Worm (Caenorhabditis elegans) whole organism, late embryonic: Measurements from ENCODE around the gene ins-20.

Experiments
- C08G9.2 ChIP-seq: sonication (generic microtip); optimal IDR thresholded peaks from 2 replicates; lab custom pipeline; 2016; ENCODE audit warnings: mild to moderate bottlenecking, missing genetic modification characterization, moderate library complexity, missing compliant biosample characterization
- F13H6.1 ChIP-seq: sonication (generic microtip); optimal IDR thresholded peaks from 2 replicates; lab custom pipeline; 2016; ENCODE audit warnings: missing genetic modification characterization, missing compliant biosample characterization
- K02D7.2 ChIP-seq: sonication (generic microtip); optimal IDR thresholded peaks from 2 replicates; lab custom pipeline; 2017; ENCODE audit warnings: mild to moderate bottlenecking, missing genetic modification characterization, missing compliant biosample characterization
- K09A11.1 ChIP-seq: sonication (generic microtip); optimal IDR thresholded peaks from 2 replicates; lab custom pipeline; 2017; ENCODE audit warnings: antibody characterized with exemption, mild to moderate bottlenecking, missing genetic modification characterization, missing compliant biosample characterization; ENCODE audit not compliant: insufficient read depth
- T23F11.4 ChIP-seq: fragments of 200-800 bp; sonication (Bioruptor generic); optimal IDR thresholded peaks from 2 replicates; lab custom pipeline; 2018; ENCODE audit warnings: mild to moderate bottlenecking, missing genetic modification characterization, missing compliant biosample characterization
- ama-1 ChIP-seq: fragments of 150-350 bp; optimal IDR thresholded peaks from 2 replicates; lab custom pipeline; 2014
- ceh-14 ChIP-seq: sonication (generic microtip); optimal IDR thresholded peaks from 2 replicates; lab custom pipeline; 2016; ENCODE audit warnings: missing genotype, missing genetic modification characterization, missing compliant biosample characterization
- ceh-18 ChIP-seq: sonication (generic microtip); optimal IDR thresholded peaks from 2 replicates; lab custom pipeline; 2016; ENCODE audit warnings: missing genetic modification characterization, missing compliant biosample characterization
- ceh-19 ChIP-seq: fragments of 200-800 bp; sonication (Bioruptor generic); optimal IDR thresholded peaks from 2 replicates; lab custom pipeline; 2018; ENCODE audit warnings: mild to moderate bottlenecking, missing genetic modification characterization, missing compliant biosample characterization
- ceh-22 ChIP-seq: sonication (generic microtip); optimal IDR thresholded peaks from 2 replicates; lab custom pipeline; 2017; ENCODE audit warnings: missing biosample characterization, missing genetic modification characterization
- ceh-24 ChIP-seq: sonication (generic microtip); optimal IDR thresholded peaks from 2 replicates; lab custom pipeline; 2016; ENCODE audit warnings: mild to moderate bottlenecking, missing genetic modification characterization, missing compliant biosample characterization
- ceh-30 ChIP-seq: fragments of 150-350 bp; optimal IDR thresholded peaks from 2 replicates; lab custom pipeline; 2014; ENCODE audit warnings: missing biosample characterization, missing genetic modification characterization
- ceh-31 ChIP-seq: sonication (generic microtip); optimal IDR thresholded peaks from 2 replicates; lab custom pipeline; 2016; ENCODE audit warnings: missing genetic modification characterization, missing compliant biosample characterization
- ceh-9 ChIP-seq: sonication (generic microtip); optimal IDR thresholded peaks from 2 replicates; lab custom pipeline; 2016; ENCODE audit warnings: mild to moderate bottlenecking, missing genetic modification characterization, inconsistent platforms, missing compliant biosample characterization
- dmd-4 ChIP-seq: sonication (generic microtip); optimal IDR thresholded peaks from 2 replicates; lab custom pipeline; 2016; ENCODE audit warnings: borderline replicate concordance, missing genetic modification characterization, missing compliant biosample characterization
- dve-1 ChIP-seq: sonication (generic microtip); optimal IDR thresholded peaks from 2 replicates; lab custom pipeline; 2017; ENCODE audit warnings: antibody characterized with exemption, mild to moderate bottlenecking, missing genetic modification characterization, missing compliant biosample characterization
- elt-2 ChIP-seq: sonication (generic microtip); optimal IDR thresholded peaks from 2 replicates; lab custom pipeline; 2016; ENCODE audit warnings: missing genetic modification reagents, missing genetic modification characterization, missing compliant biosample characterization
- elt-4 ChIP-seq: sonication (generic microtip); optimal IDR thresholded peaks from 2 replicates; lab custom pipeline; 2016; ENCODE audit warnings: missing genetic modification characterization, missing compliant biosample characterization
- gmeb-2 ChIP-seq: sonication (generic microtip); optimal IDR thresholded peaks from 2 replicates; lab custom pipeline; 2016; ENCODE audit warnings: missing genetic modification characterization, inconsistent platforms, missing compliant biosample characterization
- hlh-30 ChIP-seq: sonication (generic microtip); optimal IDR thresholded peaks from 2 replicates; lab custom pipeline; 2017; ENCODE audit warnings: antibody characterized with exemption, missing genetic modification characterization, missing compliant biosample characterization; ENCODE audit not compliant: insufficient read depth
- lin-11 ChIP-seq: fragments of 200-800 bp; sonication (Bioruptor generic); optimal IDR thresholded peaks from 2 replicates; lab custom pipeline; 2018; ENCODE audit warnings: mild to moderate bottlenecking, missing genetic modification characterization, missing compliant biosample characterization
- mec-3 ChIP-seq: sonication (generic microtip); optimal IDR thresholded peaks from 2 replicates; lab custom pipeline; 2016; ENCODE audit warnings: borderline replicate concordance, missing genetic modification characterization, missing compliant biosample characterization
- npax-4 ChIP-seq: sonication (generic microtip); optimal IDR thresholded peaks from 2 replicates; lab custom pipeline; 2016; ENCODE audit warnings: missing genetic modification characterization, missing compliant biosample characterization
- pha-4 ChIP-seq: fragments of 150-350 bp; optimal IDR thresholded peaks from 2 replicates; lab custom pipeline; 2018; ENCODE audit warnings: missing biosample characterization, missing genetic modification reagents, missing genetic modification characterization
- pqm-1 ChIP-seq: sonication (generic microtip); optimal IDR thresholded peaks from 2 replicates; lab custom pipeline; 2016; ENCODE audit warnings: missing genetic modification characterization, missing compliant biosample characterization
- pros-1 ChIP-seq: fragments of 150-350 bp; optimal IDR thresholded peaks from 2 replicates; lab custom pipeline; 2014; ENCODE audit warnings: missing biosample characterization, missing genetic modification reagents, missing genetic modification characterization
- rnt-1 ChIP-seq: sonication (generic microtip); optimal IDR thresholded peaks from 2 replicates; lab custom pipeline; 2016; ENCODE audit warnings: missing genetic modification characterization, missing compliant biosample characterization
- sox-2 ChIP-seq: fragments of 200-800 bp; sonication (Bioruptor generic); IDR thresholded peaks from 2 replicates; pipeline ENCODE4 v1.3.6; 2022; ENCODE audit warnings: missing genetic modification reagents, missing genetic modification characterization, missing compliant biosample characterization
- sox-4 ChIP-seq: sonication (generic microtip); optimal IDR thresholded peaks from 2 replicates; lab custom pipeline; 2017; ENCODE audit warnings: mild to moderate bottlenecking, missing genetic modification characterization, inconsistent platforms, missing compliant biosample characterization
- tbx-2 ChIP-seq: sonication (generic microtip); optimal IDR thresholded peaks from 2 replicates; lab custom pipeline; 2016; ENCODE audit warnings: missing genetic modification characterization, missing compliant biosample characterization
- tbx-7 ChIP-seq: sonication (generic microtip); optimal IDR thresholded peaks from 2 replicates; lab custom pipeline; 2016; ENCODE audit warnings: missing genotype, missing genetic modification characterization, missing compliant biosample characterization
- ttx-3 ChIP-seq: sonication (generic microtip); optimal IDR thresholded peaks from 2 replicates; lab custom pipeline; 2016; ENCODE audit warnings: missing genetic modification reagents, missing genetic modification characterization, missing compliant biosample characterization
- unc-55 ChIP-seq: sonication (generic microtip); optimal IDR thresholded peaks from 2 replicates; lab custom pipeline; 2017; ENCODE audit warnings: missing biosample characterization, missing genetic modification reagents, missing genetic modification characterization
- zip-5 ChIP-seq: sonication (generic microtip); optimal IDR thresholded peaks from 2 replicates; lab custom pipeline; 2016; ENCODE audit warnings: missing genetic modification characterization, missing compliant biosample characterization
- ztf-16 ChIP-seq: sonication (generic microtip); optimal IDR thresholded peaks from 2 replicates; lab custom pipeline; 2017; ENCODE audit warnings: missing genetic modification characterization, missing compliant biosample characterization

ins-20 gene

ce11 chrII:6025647-6026046, 15.0 kb downstream of the ins-20 start:
- TF ChIP-seq tbx-7 (tag; lab: Kevin White, UChicago) = no peak
- no peak for TF ChIP-seq gmeb-2 (tag; lab: Kevin White, UChicago)
- TF ChIP-seq dmd-4 (tag; lab: Kevin White, UChicago) = no peak
- no peak for TF ChIP-seq ztf-16
- no peak for TF ChIP-seq pqm-1
- no peak for TF ChIP-seq sox-2
- no peak for TF ChIP-seq ceh-19 (GFP tag; lab: Kevin White, UChicago)
- TF ChIP-seq F13H6.1 (tag; lab: Kevin White, UChicago) = no peak
- TF ChIP-seq ceh-22 = no peak
- no peak for TF ChIP-seq ceh-30
- TF ChIP-seq npax-4 (tag; lab: Kevin White, UChicago) = no peak
- TF ChIP-seq, all 69 proteins: peak for 0

DNA sequence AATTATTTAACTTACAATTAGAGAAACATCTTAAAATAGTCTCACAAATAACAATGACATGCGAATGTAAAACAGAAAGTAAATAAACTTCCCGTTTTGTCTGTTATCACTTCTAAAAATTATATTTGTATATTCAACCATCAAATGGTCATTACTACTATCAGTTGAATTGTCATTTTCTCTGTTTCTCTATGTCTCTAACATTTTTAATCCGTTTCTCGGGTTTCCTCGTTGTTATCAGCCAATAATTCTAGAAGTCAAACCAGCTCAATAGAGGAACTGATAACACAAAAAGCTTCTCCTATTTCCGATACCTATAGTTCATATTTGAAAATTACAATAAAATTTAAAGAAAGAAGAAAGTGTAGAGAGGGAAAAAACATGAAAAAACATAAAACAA, 16.0 kb downstream of the ins-20 start:
- TF ChIP-seq T23F11.4 (GFP tag; lab: Kevin White, UChicago) = no peak
- no peak for TF ChIP-seq tbx-2 (tag; lab: Kevin White, UChicago)
- no peak for TF ChIP-seq mec-3 (tag; lab: Kevin White, UChicago)
- peak; percentile 81 for TF ChIP-seq pqm-1
- no peak for TF ChIP-seq unc-55 (GFP tag; lab: Kevin White, UChicago)
- TF ChIP-seq ttx-3 = no peak
- no peak for TF ChIP-seq K09A11.1 (tag; lab: Kevin White, UChicago)
- peak; percentile 94 for TF ChIP-seq elt-2 (tag; lab: Kevin White, UChicago)
- TF ChIP-seq zip-5 (tag; lab: Kevin White, UChicago) = no peak
- TF ChIP-seq ceh-31 = no peak
- TF ChIP-seq K02D7.2 (tag; lab: Kevin White, UChicago) = no peak
- TF ChIP-seq ceh-19 (GFP tag; lab: Kevin White, UChicago) = no peak
- TF ChIP-seq ceh-24 = no peak
- TF ChIP-seq F13H6.1 (tag; lab: Kevin White, UChicago) = no peak

ce11 chrII:6028594-6029141, 18.0 kb downstream of the ins-20 start:
- TF ChIP-seq sox-2 (no peak), ceh-18 (tag; lab: Kevin White, UChicago) (peak; percentile 59), ceh-22 (no peak), lin-11 (no peak), rnt-1 (tag; lab: Kevin White, UChicago) (peak; percentile 55), ceh-14 (tag; lab: Kevin White, UChicago) (no peak), npax-4 (tag; lab: Kevin White, UChicago) (no peak), ama-1 (no peak), unc-55 (GFP tag; lab: Kevin White, UChicago) (peak; percentile 66)

- TF ChIP-seq pha-4 (tag; lab: Kevin White, UChicago) (no peak), sox-4 (no peak), elt-4 (tag; lab: Kevin White, UChicago) (no peak), dve-1 (tag; lab: Kevin White, UChicago) (no peak), ceh-9 (tag; lab: Kevin White, UChicago) (no peak)
These were observed 20.5 kb downstream of the ins-20 start, which contains the start of gene frpr-16 for ce11 chrII:6031106-6031505. Gene frpr-16 (minus strand): TSS chrII:6031206.

DNA sequence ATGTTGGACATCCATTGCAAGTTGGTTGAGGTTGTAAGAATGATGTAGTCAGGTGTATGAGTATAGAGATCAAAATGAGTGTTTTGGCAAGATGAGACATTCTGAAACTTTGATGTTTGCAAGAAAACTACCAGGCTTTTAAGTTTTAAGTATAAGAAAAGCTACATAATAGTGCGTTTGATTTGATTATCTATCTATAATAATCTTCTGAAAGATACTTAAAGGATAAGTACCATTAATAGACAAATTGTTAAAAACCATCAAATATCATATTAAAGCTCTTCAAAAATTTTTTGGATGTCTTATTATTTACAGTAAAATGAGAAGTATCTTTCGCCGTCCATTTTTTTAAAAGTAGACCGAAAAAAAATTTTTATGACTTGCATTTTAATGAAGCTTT, 32.5 kb downstream of the ins-20 start, which contains the start of gene R12C12.10:
TSS of gene R12C12.10 (minus strand) at position 101 of the 400 bp plus-strand sequence.
- TF ChIP-seq hlh-30 (tag; lab: Kevin White, UChicago) (no peak), pros-1 (no peak), C08G9.2 (tag; lab: Kevin White, UChicago) (no peak), F13H6.1 (tag; lab: Kevin White, UChicago) (no peak), ceh-18 (tag; lab: Kevin White, UChicago) (no peak), pqm-1 (no peak), dve-1 (tag; lab: Kevin White, UChicago) (no peak)
- TF ChIP-seq, all 69 proteins: peak for 0
